Worm (Caenorhabditis elegans): ENCODE results near the gene clc-5.

Gene clc-5

ce11 chrX:7409030-7409429 lies 24.3 kb upstream of the clc-5 start:
- no peak for TF ChIP-seq zfp-2 (tag; optimal IDR thresholded peaks at IDR 0.05)
- peak in 1 of 2 experiments; percentile 94 for TF ChIP-seq unc-62 (GFP tag; optimal IDR thresholded peaks at IDR 0.05 in 1 of 2)
- TF ChIP-seq unc-62 (tag; optimal IDR thresholded peaks at IDR 0.05): no peak

- TF ChIP-seq lin-15B (tag; optimal IDR thresholded peaks at IDR 0.05): no peak
- TF ChIP-seq fos-1 (tag; optimal IDR thresholded peaks at IDR 0.05): no peak
- TF ChIP-seq F26F4.8 (GFP tag; conservative IDR thresholded peaks at IDR 0.05): no peak
- TF ChIP-seq mxl-3 (GFP tag; optimal IDR thresholded peaks at IDR 0.05): no peak
- no peak for TF ChIP-seq zfp-2 (tag; optimal IDR thresholded peaks at IDR 0.05)
- TF ChIP-seq nhr-10 (tag; optimal IDR thresholded peaks at IDR 0.05): no peak
- TF ChIP-seq F37D6.2 (tag; optimal IDR thresholded peaks at IDR 0.05): no peak
- no peak for TF ChIP-seq nhr-25 (tag; optimal IDR thresholded peaks at IDR 0.05; ENCODE audit: borderline replicate concordance, insufficient read depth)
- no peak for TF ChIP-seq T26A8.4 (GFP tag; IDR thresholded peaks at IDR 0.05)
- no peak for TF ChIP-seq F49E8.2 (tag; optimal IDR thresholded peaks at IDR 0.05; ENCODE audit: borderline replicate concordance)
- no peak for TF ChIP-seq jun-1 (tag; optimal IDR thresholded peaks at IDR 0.05)
Observed at ce11 chrX:7409935-7410334, 23.4 kb upstream of the clc-5 start, which contains the start of gene C10A4.2. Gene C10A4.2 (plus strand): TSS chrX:7410235.

DNA sequence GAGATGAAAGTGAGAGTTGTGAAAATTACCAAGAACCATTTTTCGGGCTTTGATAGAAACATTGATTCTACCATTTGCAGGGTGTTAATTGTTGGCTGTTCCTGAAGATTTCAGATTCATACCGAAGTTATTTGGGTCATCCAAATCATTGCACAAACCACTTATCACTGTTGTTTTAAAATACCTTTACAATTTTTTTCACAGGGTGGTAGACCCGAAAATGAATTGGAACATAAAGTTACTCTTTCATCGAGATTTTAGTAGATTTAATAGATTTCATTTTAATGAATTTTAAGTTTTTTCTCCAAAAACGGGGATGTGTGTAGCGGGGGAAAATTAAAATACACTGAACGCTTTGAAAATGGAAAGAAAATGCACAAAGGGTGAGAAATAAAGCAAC lies 17.9 kb upstream of the clc-5 start, which contains the start of gene C10A4.7:
TSS of gene C10A4.7 (minus strand) at position 101 of the 400 bp plus-strand sequence.
- TF ChIP-seq ZK546.5 (tag; optimal IDR thresholded peaks at IDR 0.05): no peak
- no peak for TF ChIP-seq ces-1 (GFP tag; optimal IDR thresholded peaks at IDR 0.05)
- no peak for TF ChIP-seq nhr-6 (tag; optimal IDR thresholded peaks at IDR 0.05)
- TF ChIP-seq attf-4 (tag; optimal IDR thresholded peaks at IDR 0.05): no peak
- TF ChIP-seq lin-29 (GFP tag; IDR thresholded peaks at IDR 0.05): no peak
- no peak for TF ChIP-seq zfp-2 (tag; optimal IDR thresholded peaks at IDR 0.05)
- no peak for TF ChIP-seq spr-3 (GFP tag; optimal IDR thresholded peaks at IDR 0.05)
- TF ChIP-seq lin-39 (tag; optimal IDR thresholded peaks at IDR 0.05): no peak
- no peak for TF ChIP-seq mes-2 (tag; optimal IDR thresholded peaks at IDR 0.05; ENCODE audit: poor library complexity, severe bottlenecking)
- TF ChIP-seq ceh-20 (GFP tag; IDR thresholded peaks at IDR 0.05): no peak

DNA sequence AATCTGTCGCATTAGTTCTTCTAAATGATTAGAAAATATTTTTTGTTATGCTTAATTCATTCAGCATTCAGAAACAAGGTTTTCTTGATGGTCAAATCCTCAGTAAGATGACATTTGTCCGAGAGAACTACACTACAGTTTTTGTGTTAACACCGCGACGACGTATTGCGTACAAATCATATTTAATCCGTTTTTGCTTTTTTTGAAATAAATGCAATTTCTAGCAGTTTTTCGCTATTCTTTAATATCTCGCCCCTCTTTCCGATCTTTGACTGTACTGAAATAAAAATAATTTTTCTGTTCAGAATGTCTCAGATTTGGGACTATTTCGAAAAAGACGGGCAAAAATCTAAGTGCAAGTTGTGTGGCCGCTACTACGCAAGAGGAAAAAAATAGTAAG lies 17.3 kb upstream of the clc-5 start, which contains the start of gene C10A4.1:
TSS of gene C10A4.1 (plus strand) at position 301 of the 400 bp plus-strand sequence.
- no peak for TF ChIP-seq pqm-1 (tag; optimal IDR thresholded peaks at IDR 0.05)
- TF ChIP-seq lir-3 (tag; optimal IDR thresholded peaks at IDR 0.05): no peak
- TF ChIP-seq php-3 (GFP tag; IDR thresholded peaks at IDR 0.05): no peak
- no peak for TF ChIP-seq nhr-28 (tag; optimal IDR thresholded peaks at IDR 0.05)
- no peak for TF ChIP-seq skn-1 (tag; optimal IDR thresholded peaks at IDR 0.05)
- TF ChIP-seq nhr-11 (tag; optimal IDR thresholded peaks at IDR 0.05): no peak
- no peak for TF ChIP-seq spr-1 (tag; optimal IDR thresholded peaks at IDR 0.05)
- TF ChIP-seq lin-1 (GFP tag; IDR thresholded peaks at IDR 0.05): no peak
- TF ChIP-seq Y105C5A.15 (GFP tag; IDR thresholded peaks at IDR 0.05): no peak
- no peak for TF ChIP-seq mxl-2 (GFP tag; conservative IDR thresholded peaks at IDR 0.05)

ce11 chrX:7420571-7420970 lies 12.8 kb upstream of the clc-5 start, which contains the start of gene C10A4.9:
Gene C10A4.9 (plus strand): TSS chrX:7420871.
- TF ChIP-seq nhr-11 (tag; optimal IDR thresholded peaks at IDR 0.05): no peak
- TF ChIP-seq F49E8.2 (tag; optimal IDR thresholded peaks at IDR 0.05; ENCODE audit: borderline replicate concordance): no peak
- no peak for TF ChIP-seq fos-1 (tag; optimal IDR thresholded peaks at IDR 0.05)
- no peak for TF ChIP-seq aha-1 (tag)
- TF ChIP-seq nhr-41 (GFP tag; IDR thresholded peaks at IDR 0.05): no peak
- no peak for TF ChIP-seq hlh-30 (tag; optimal IDR thresholded peaks at IDR 0.05; ENCODE audit: insufficient read depth)
- no peak for TF ChIP-seq arid-1 (GFP tag; conservative IDR thresholded peaks at IDR 0.05)
- TF ChIP-seq ceh-82 (tag; optimal IDR thresholded peaks at IDR 0.05): no peak

All from whole organism, L4 larva.